Fruit fly (Drosophila melanogaster) whole organism, prepupa: ENCODE results near the gene MESR3.

Source experiments
- Blimp-1 ChIP-seq: fragments of 200-800 bp; sonication (Bioruptor generic); optimal IDR thresholded peaks from 3 replicates; lab custom pipeline; 2017; ENCODE audit warnings: missing biosample characterization, missing genetic modification characterization, mild to moderate bottlenecking, moderate library complexity, missing genetic modification reagents
- CG10631 ChIP-seq: fragments of 200-800 bp; sonication (Bioruptor generic); optimal IDR thresholded peaks from 2 replicates; lab custom pipeline; 2016; ENCODE audit warnings: missing biosample characterization, missing genetic modification characterization
- CG11294 ChIP-seq: fragments of 200-800 bp; sonication (Bioruptor generic); IDR thresholded peaks from 2 replicates; pipeline ENCODE4 v1.3.6; 2022; ENCODE audit warnings: missing biosample characterization, missing genetic modification characterization
- CG11902 ChIP-seq: fragments of 200-800 bp; sonication (Bioruptor generic); optimal IDR thresholded peaks from 3 replicates; lab custom pipeline; 2016; ENCODE audit warnings: missing biosample characterization, missing genetic modification characterization
- CG1621 ChIP-seq: fragments of 200-800 bp; sonication (Bioruptor generic); optimal IDR thresholded peaks from 3 replicates; lab custom pipeline; 2018; ENCODE audit warnings: missing biosample characterization, mild to moderate bottlenecking, missing genetic modification characterization
- CG3032 ChIP-seq: fragments of 200-800 bp; optimal IDR thresholded peaks from 2 replicates; lab custom pipeline; 2019; ENCODE audit warnings: missing biosample characterization, mild to moderate bottlenecking, missing genetic modification characterization, moderate library complexity
- CG31627 ChIP-seq: fragments of 200-800 bp; sonication (Bioruptor generic); optimal IDR thresholded peaks from 3 replicates; lab custom pipeline; 2016; ENCODE audit warnings: missing biosample characterization, missing genetic modification characterization
- CG34406 ChIP-seq: fragments of 200-800 bp; sonication (Bioruptor generic); optimal IDR thresholded peaks from 3 replicates; lab custom pipeline; 2016; ENCODE audit warnings: missing biosample characterization, missing genetic modification characterization
- CG4318 ChIP-seq: fragments of 200-800 bp; sonication (Bioruptor generic); optimal IDR thresholded peaks from 3 replicates; lab custom pipeline; 2017; ENCODE audit warnings: missing biosample characterization, mild to moderate bottlenecking, missing genetic modification characterization
- CG6163 ChIP-seq: fragments of 200-800 bp; sonication (Bioruptor generic); IDR thresholded peaks from 3 replicates; pipeline ENCODE4 v1.3.6; 2022; ENCODE audit warnings: missing biosample characterization, missing genetic modification characterization
- CG6276 ChIP-seq: fragments of 200-800 bp; sonication (Bioruptor generic); optimal IDR thresholded peaks from 2 replicates; lab custom pipeline; 2017; ENCODE audit warnings: missing biosample characterization, mild to moderate bottlenecking, missing genetic modification characterization
- CG6792 ChIP-seq: fragments of 200-800 bp; sonication (Bioruptor generic); optimal IDR thresholded peaks from 3 replicates; lab custom pipeline; 2016; ENCODE audit warnings: missing biosample characterization, missing genetic modification characterization
- CG6808 ChIP-seq: fragments of 200-800 bp; sonication (Bioruptor generic); optimal IDR thresholded peaks from 3 replicates; lab custom pipeline; 2017; ENCODE audit warnings: missing biosample characterization, missing genetic modification characterization, mild to moderate bottlenecking, moderate library complexity, missing genetic modification reagents
- CG7368 ChIP-seq: fragments of 200-800 bp; sonication (Bioruptor generic); optimal IDR thresholded peaks from 3 replicates; lab custom pipeline; 2016; ENCODE audit warnings: missing biosample characterization, missing genetic modification characterization
- CG8119 ChIP-seq: fragments of 200-800 bp; sonication (Bioruptor generic); IDR thresholded peaks from 3 replicates; pipeline ENCODE4 v1.3.6; 2022; ENCODE audit warnings: missing biosample characterization, missing genetic modification characterization
- CG9139 ChIP-seq: fragments of 200-800 bp; sonication (Bioruptor generic); optimal IDR thresholded peaks from 3 replicates; lab custom pipeline; 2017; ENCODE audit warnings: missing biosample characterization, mild to moderate bottlenecking, missing genetic modification characterization
- Eip75B ChIP-seq: fragments of 200-800 bp; sonication (Bioruptor generic); optimal IDR thresholded peaks from 3 replicates; lab custom pipeline; 2016; ENCODE audit warnings: missing biosample characterization, missing genetic modification characterization
- Eip78C ChIP-seq: fragments of 200-800 bp; sonication (Bioruptor generic); peaks from one replicate; lab custom pipeline; 2016; ENCODE audit warnings: missing biosample characterization, missing genetic modification characterization
- Ets21C ChIP-seq: fragments of 200-800 bp; sonication (Bioruptor generic); optimal IDR thresholded peaks from 3 replicates; lab custom pipeline; 2016; ENCODE audit warnings: missing biosample characterization, missing genetic modification characterization
- OdsH ChIP-seq: fragments of 200-800 bp; sonication (Bioruptor generic); optimal IDR thresholded peaks from 3 replicates; lab custom pipeline; 2016; ENCODE audit warnings: missing biosample characterization, missing genetic modification characterization
- Smox ChIP-seq: fragments of 200-800 bp; sonication (Bioruptor generic); optimal IDR thresholded peaks from 3 replicates; lab custom pipeline; 2016; ENCODE audit warnings: missing biosample characterization, missing genetic modification characterization
- Sox102F ChIP-seq: fragments of 200-800 bp; sonication (Bioruptor generic); optimal IDR thresholded peaks from 2 replicates; lab custom pipeline; 2016; ENCODE audit warnings: missing biosample characterization, mild to moderate bottlenecking, missing genetic modification characterization
- Sox15 ChIP-seq: fragments of 200-800 bp; sonication (Bioruptor generic); optimal IDR thresholded peaks from 3 replicates; lab custom pipeline; 2016; ENCODE audit warnings: missing biosample characterization, missing genetic modification characterization
- achi ChIP-seq: fragments of 200-800 bp; sonication (Bioruptor generic); optimal IDR thresholded peaks from 3 replicates; lab custom pipeline; 2016; ENCODE audit warnings: missing biosample characterization, missing genetic modification characterization
- acj6 ChIP-seq: fragments of 200-800 bp; sonication (Bioruptor generic); optimal IDR thresholded peaks from 3 replicates; lab custom pipeline; 2016; ENCODE audit warnings: missing biosample characterization, missing genetic modification characterization
- dac ChIP-seq: fragments of 200-800 bp; sonication (Bioruptor generic); optimal IDR thresholded peaks from 2 replicates; lab custom pipeline; 2017; ENCODE audit warnings: missing biosample characterization, mild to moderate bottlenecking, missing genetic modification characterization
- dsx ChIP-seq: fragments of 200-800 bp; optimal IDR thresholded peaks from 3 replicates; lab custom pipeline; 2019; ENCODE audit warnings: missing biosample characterization, mild to moderate bottlenecking, missing genetic modification characterization, moderate library complexity; ENCODE audit not compliant: poor library complexity, severe bottlenecking
- eg ChIP-seq: fragments of 200-800 bp; sonication (Bioruptor generic); IDR thresholded peaks from 3 replicates; pipeline ENCODE4 v1.3.6; 2022; ENCODE audit warnings: missing biosample characterization, missing genetic modification characterization
- esn ChIP-seq: fragments of 200-800 bp; sonication (Bioruptor generic); optimal IDR thresholded peaks from 2 replicates; lab custom pipeline; 2016; ENCODE audit warnings: missing biosample characterization, mild to moderate bottlenecking, missing genetic modification characterization, moderate library complexity
- fd59A ChIP-seq: fragments of 200-800 bp; sonication (Bioruptor generic); optimal IDR thresholded peaks from 2 replicates; lab custom pipeline; 2017; ENCODE audit warnings: missing biosample characterization, mild to moderate bottlenecking, missing genetic modification characterization, missing genetic modification reagents
- net ChIP-seq: fragments of 200-800 bp; sonication (Bioruptor generic); optimal IDR thresholded peaks from 3 replicates; lab custom pipeline; 2016; ENCODE audit warnings: missing biosample characterization, missing genetic modification characterization
- pdm3 ChIP-seq: fragments of 200-800 bp; sonication (Bioruptor generic); optimal IDR thresholded peaks from 3 replicates; lab custom pipeline; 2016; ENCODE audit warnings: missing biosample characterization, missing genetic modification characterization
- salr ChIP-seq, 2 experiments: fragments of 200-800 bp; sonication (Bioruptor generic); optimal IDR thresholded peaks; 3 replicates each; lab custom pipeline; 2016 to 2018; ENCODE audit warnings: missing biosample characterization in 2 of 2, missing genetic modification characterization in 2 of 2, mild to moderate bottlenecking in 1 of 2
- ss ChIP-seq, 2 experiments: fragments of 200-800 bp; sonication (Bioruptor generic); optimal IDR thresholded peaks; 2 replicates in 1 of 2; 3 replicates in 1 of 2; lab custom pipeline; 2017 to 2018; ENCODE audit warnings: mild to moderate bottlenecking in 2 of 2, missing biosample characterization in 2 of 2, missing genetic modification characterization in 2 of 2, moderate library complexity in 1 of 2
- svp ChIP-seq: fragments of 200-800 bp; sonication (Bioruptor generic); peaks from one replicate; lab custom pipeline; 2016; ENCODE audit warnings: missing biosample characterization, missing genetic modification characterization
- vri ChIP-seq: fragments of 200-800 bp; sonication (Bioruptor generic); optimal IDR thresholded peaks from 3 replicates; lab custom pipeline; 2016; ENCODE audit warnings: missing biosample characterization, mild to moderate bottlenecking, missing genetic modification characterization

The MESR3 gene

DNA sequence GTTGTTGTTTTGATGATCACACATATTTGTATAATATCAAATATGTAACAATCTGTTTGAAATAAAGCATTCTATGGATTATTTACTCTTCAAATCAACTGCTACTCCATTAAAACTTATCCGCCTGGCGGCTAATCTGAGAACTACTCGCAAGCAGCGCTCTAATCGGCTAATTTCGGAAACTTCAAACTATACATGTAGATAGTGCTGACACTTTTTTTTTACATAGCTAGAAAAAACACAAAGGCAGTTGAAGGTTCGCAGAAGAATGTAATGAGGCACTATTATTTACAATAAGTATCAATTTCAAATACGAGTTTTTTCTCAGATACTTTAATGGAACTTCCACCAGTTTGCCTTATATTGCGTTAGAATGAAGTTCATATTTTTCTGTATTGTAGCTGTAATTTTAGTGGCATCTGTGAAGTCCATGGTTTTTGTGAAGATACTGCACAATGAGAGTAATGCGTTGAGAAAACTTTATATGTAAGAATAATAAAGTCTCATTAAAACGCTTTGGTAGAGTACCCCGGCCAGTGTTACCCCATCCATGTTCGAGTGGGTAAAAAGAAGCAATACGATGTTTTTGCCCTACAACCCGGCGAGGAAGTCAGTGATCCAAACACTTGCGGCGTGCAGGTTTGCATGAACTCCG is 49.0 kb downstream of the MESR3 start (continued):
- TF ChIP-seq Ets21C (GFP tag; lab: Kevin White, UChicago) (peak; percentile 16), dsx (GFP tag; lab: Kevin White, UChicago) (no peak), CG10631 (GFP tag; lab: Kevin White, UChicago) (peak; percentile 28), CG3032 (tag; lab: Kevin White, UChicago) (no peak)

- TF ChIP-seq pdm3 (GFP tag; lab: Kevin White, UChicago): no peak
- no peak for TF ChIP-seq net (GFP tag; lab: Kevin White, UChicago)
- TF ChIP-seq Eip78C (GFP tag; lab: Kevin White, UChicago): no peak
- no peak for TF ChIP-seq Sox15 (GFP tag; lab: Kevin White, UChicago)
- TF ChIP-seq CG6276 (GFP tag; lab: Kevin White, UChicago): no peak
- TF ChIP-seq CG31627 (GFP tag; lab: Kevin White, UChicago): no peak
- no peak for TF ChIP-seq CG34406 (GFP tag; lab: Kevin White, UChicago)
- TF ChIP-seq acj6 (GFP tag; lab: Kevin White, UChicago): no peak
- no peak for TF ChIP-seq eg
- TF ChIP-seq achi (GFP tag; lab: Kevin White, UChicago): no peak
- TF ChIP-seq CG6163 (GFP tag; lab: Robert Waterston, UW): no peak
- TF ChIP-seq CG8119 (GFP tag; lab: Robert Waterston, UW): no peak
- no peak for TF ChIP-seq CG4318
- TF ChIP-seq CG9139 (GFP tag; lab: Kevin White, UChicago): no peak
- TF ChIP-seq ss (GFP tag; optimal IDR thresholded peaks at IDR 0.05; lab: Kevin White, UChicago): no peak
- TF ChIP-seq dsx (GFP tag; lab: Kevin White, UChicago): no peak
- no peak for TF ChIP-seq Blimp-1 (GFP tag; lab: Kevin White, UChicago)
- TF ChIP-seq svp (GFP tag; lab: Kevin White, UChicago): no peak
- TF ChIP-seq, all 60 proteins: peak for 0
These were observed 54.1 kb downstream of the MESR3 start, which contains the start of gene CG43338 for dm6 chr2L:18671146-18671545. TSS of gene CG43338 (minus strand) at chr2L:18671246.

DNA sequence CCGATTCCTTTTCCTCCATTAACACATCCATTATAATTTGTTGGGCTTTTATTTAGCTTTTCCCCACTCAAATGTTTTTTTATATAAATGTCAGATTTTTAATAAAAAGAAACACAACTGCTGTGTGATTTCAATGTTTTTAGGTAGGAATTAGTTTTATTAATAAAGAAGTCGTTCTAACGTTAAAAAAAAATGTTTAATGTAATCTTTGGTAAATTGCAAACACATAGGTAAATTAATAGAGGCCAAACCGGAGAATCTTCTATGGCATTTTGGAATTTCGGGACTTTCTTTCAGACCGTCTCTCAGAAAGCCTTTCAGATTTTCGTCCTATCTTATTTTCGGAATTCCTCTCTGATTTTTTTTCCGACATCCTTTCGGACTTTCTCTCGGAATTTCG is 56.1 kb downstream of the MESR3 start, which contains the start of gene CG43339:
CG43339 (minus strand) TSS at position 101 of the 400 bp plus-strand sequence.
- TF ChIP-seq Smox (GFP tag; lab: Kevin White, UChicago): no peak
- TF ChIP-seq CG6163 (GFP tag; lab: Robert Waterston, UW): no peak

DNA sequence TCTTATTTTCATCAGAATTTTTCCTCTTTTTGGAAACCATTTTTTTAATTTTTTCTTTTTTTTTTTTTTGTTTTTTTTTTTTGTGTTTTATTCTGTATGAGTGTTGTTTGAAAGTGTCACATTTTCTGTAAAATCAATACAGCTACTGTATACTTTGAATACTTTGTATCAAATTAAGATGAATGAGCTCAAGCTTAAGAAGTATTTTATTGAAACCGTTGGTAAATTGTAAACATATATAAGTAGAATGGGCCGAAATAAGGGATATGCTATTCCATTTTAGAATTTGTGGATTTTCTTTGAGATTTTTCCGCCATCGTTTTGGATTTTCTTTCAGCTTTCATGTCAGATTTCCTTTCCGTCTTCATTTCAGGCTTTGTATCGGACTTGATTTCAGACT is 57.9 kb downstream of the MESR3 start, which contains the start of gene Mst36Fb:
Mst36Fb (minus strand) TSS at position 101 of the 400 bp plus-strand sequence.
- TF ChIP-seq CG11902 (GFP tag; lab: Kevin White, UChicago): no peak
- no peak for TF ChIP-seq CG7368 (GFP tag; lab: Kevin White, UChicago)
- no peak for TF ChIP-seq vri
- no peak for TF ChIP-seq dac (GFP tag; lab: Kevin White, UChicago)
- TF ChIP-seq CG11294 (GFP tag; lab: Robert Waterston, UW): no peak
- no peak for TF ChIP-seq CG1621 (tag; lab: Kevin White, UChicago)
- TF ChIP-seq OdsH (GFP tag; lab: Kevin White, UChicago): no peak
- TF ChIP-seq svp (GFP tag; lab: Kevin White, UChicago): no peak
- TF ChIP-seq CG34406 (GFP tag; lab: Kevin White, UChicago): no peak
- no peak for TF ChIP-seq salr (GFP tag; optimal IDR thresholded peaks at IDR 0.05; lab: Kevin White, UChicago)
- TF ChIP-seq Sox102F (GFP tag; lab: Kevin White, UChicago): no peak
- TF ChIP-seq CG6792 (GFP tag; lab: Kevin White, UChicago): no peak
- no peak for TF ChIP-seq fd59A (GFP tag; lab: Kevin White, UChicago)
- TF ChIP-seq net (GFP tag; lab: Kevin White, UChicago): no peak
- TF ChIP-seq Eip75B (GFP tag; lab: Kevin White, UChicago): no peak
- no peak for TF ChIP-seq Ets21C (GFP tag; lab: Kevin White, UChicago)
- no peak for TF ChIP-seq CG10631 (GFP tag; lab: Kevin White, UChicago)
- TF ChIP-seq CG6276 (GFP tag; lab: Kevin White, UChicago): no peak
- no peak for TF ChIP-seq CG6808 (GFP tag; lab: Kevin White, UChicago)
- no peak for TF ChIP-seq esn
